Fruit fly (Drosophila melanogaster): ENCODE measurements around the gene cad.

The cad gene

dm6 chr2L:20758188-20758846 lies 12.2 kb upstream of the cad start (continued):
- TF ChIP-seq tll (GFP tag; optimal IDR thresholded peaks at IDR 0.05) = no peak
- no peak for TF ChIP-seq CG16779 (GFP tag; IDR thresholded peaks at IDR 0.05)
- TF ChIP-seq tna (GFP tag; IDR thresholded peaks at IDR 0.05; ENCODE audit: partially characterized antibody) = no peak
- no peak for TF ChIP-seq CG1792 (GFP tag; optimal IDR thresholded peaks at IDR 0.05)
- TF ChIP-seq disco-r (GFP tag; optimal IDR thresholded peaks at IDR 0.05) = no peak
- no peak for TF ChIP-seq CG18476 (GFP tag; optimal IDR thresholded peaks at IDR 0.05)
- TF ChIP-seq CG33213 (GFP tag; optimal IDR thresholded peaks at IDR 0.05) = no peak
- no peak for TF ChIP-seq CG2120 (GFP tag; optimal IDR thresholded peaks at IDR 0.05)
- TF ChIP-seq CG10543 (GFP tag; optimal IDR thresholded peaks at IDR 0.05) = peak; percentile 0
- TF ChIP-seq Antp (GFP tag; optimal IDR thresholded peaks at IDR 0.05) = no peak
- TF ChIP-seq CG2199 (GFP tag; IDR thresholded peaks at IDR 0.05) = no peak
- TF ChIP-seq so (GFP tag; IDR thresholded peaks at IDR 0.05) = peak; percentile 55; the same call in 1 of the 3 replicates
- TF ChIP-seq sima (GFP tag; optimal IDR thresholded peaks at IDR 0.05) = no peak
- TF ChIP-seq CG10274 (GFP tag; optimal IDR thresholded peaks at IDR 0.05) = no peak
- TF ChIP-seq CG12104 (GFP tag; optimal IDR thresholded peaks at IDR 0.05) = no peak
- TF ChIP-seq nom (GFP tag; optimal IDR thresholded peaks at IDR 0.05) = no peak
- no peak for TF ChIP-seq CG12391 (tag; optimal IDR thresholded peaks at IDR 0.05)
- TF ChIP-seq dpn (GFP tag; optimal IDR thresholded peaks at IDR 0.05) = no peak
- TF ChIP-seq CG43689 (GFP tag; IDR thresholded peaks at IDR 0.05) = no peak
- no peak for TF ChIP-seq TFAM (GFP tag; optimal IDR thresholded peaks at IDR 0.05)
- peak; percentile 99 for TF ChIP-seq kah (GFP tag; optimal IDR thresholded peaks at IDR 0.05)
- no peak for TF ChIP-seq dan (GFP tag; IDR thresholded peaks at IDR 0.05)
- TF ChIP-seq CG15269 (tag; optimal IDR thresholded peaks at IDR 0.05) = no peak
- 0 out of 2 replicates have a peak, but pooled peaks have one; percentile 27 for TF ChIP-seq E2f2 (GFP tag; IDR thresholded peaks at IDR 0.05)
- TF ChIP-seq ase (GFP tag; IDR thresholded peaks at IDR 0.05) = no peak
- TF ChIP-seq Camta (GFP tag; optimal IDR thresholded peaks at IDR 0.05) = no peak
- TF ChIP-seq Eip74EF (GFP tag; optimal IDR thresholded peaks at IDR 0.05) = no peak
- no peak for TF ChIP-seq CG3995 (GFP tag; optimal IDR thresholded peaks at IDR 0.05)
- no peak for TF ChIP-seq Fer2 (tag; optimal IDR thresholded peaks at IDR 0.05)
- no peak for TF ChIP-seq dmrt11E (tag; optimal IDR thresholded peaks at IDR 0.05)
- TF ChIP-seq Nf-YB (GFP tag; optimal IDR thresholded peaks at IDR 0.05) = no peak
- TF ChIP-seq fd102C (GFP tag; optimal IDR thresholded peaks at IDR 0.05) = no peak
- TF ChIP-seq HLH4C (GFP tag; IDR thresholded peaks at IDR 0.05; ENCODE audit: partially characterized antibody) = no peak
- no peak for TF ChIP-seq gsb-n (tag; optimal IDR thresholded peaks at IDR 0.05)
- peak; percentile 38 for TF ChIP-seq CG34376 (GFP tag; optimal IDR thresholded peaks at IDR 0.05)
- peak; percentile 42 for TF ChIP-seq Atf3 (GFP tag; optimal IDR thresholded peaks at IDR 0.05)
- no peak for TF ChIP-seq hkb (optimal IDR thresholded peaks at IDR 0.05)
- no peak; the same call in 1 of the 2 replicates for TF ChIP-seq hkb (GFP tag; IDR thresholded peaks at IDR 0.05)
- no peak for TF ChIP-seq CG1529 (GFP tag; optimal IDR thresholded peaks at IDR 0.05)
- TF ChIP-seq CG11560 (tag; IDR thresholded peaks at IDR 0.05) = no peak
- no peak for TF ChIP-seq CG30431 (GFP tag; optimal IDR thresholded peaks at IDR 0.05)
- no peak for TF ChIP-seq sob (GFP tag; IDR thresholded peaks at IDR 0.05)
- no peak for TF ChIP-seq CG2129 (GFP tag; IDR thresholded peaks at IDR 0.05; ENCODE audit: partially characterized antibody)
- 0 out of 2 replicates have a peak, but pooled peaks have one; percentile 14 for TF ChIP-seq gsb (GFP tag; IDR thresholded peaks at IDR 0.05)
- TF ChIP-seq Kr (GFP tag; optimal IDR thresholded peaks at IDR 0.05) = no peak
- no peak for TF ChIP-seq CG7786 (GFP tag; optimal IDR thresholded peaks at IDR 0.05)
- no peak for TF ChIP-seq cas (GFP tag; IDR thresholded peaks at IDR 0.05)
- TF ChIP-seq H15 (GFP tag; IDR thresholded peaks at IDR 0.05) = no peak
- TF ChIP-seq Trl (optimal IDR thresholded peaks at IDR 0.05) = peak in 1 of 2 experiments; percentile 31
- no peak for TF ChIP-seq Trl (GFP tag; optimal IDR thresholded peaks at IDR 0.05)
- TF ChIP-seq toy (GFP tag; IDR thresholded peaks at IDR 0.05) = no peak

All from whole organism, embryonic.